Worm (Caenorhabditis elegans) whole organism, L4/young adult: Measurements from ENCODE around the gene rpb-4.

ENCODE experiments used
- W03F9.2 ChIP-seq: fragments of 150-350 bp; optimal IDR thresholded peaks from 2 replicates; lab custom pipeline; 2014; ENCODE audit warnings: missing biosample characterization, missing genetic modification characterization
- dao-5 ChIP-seq: sonication (generic microtip); optimal IDR thresholded peaks from 2 replicates; lab custom pipeline; 2016; ENCODE audit warnings: missing genotype, missing genetic modification characterization, moderate library complexity, missing compliant biosample characterization
- him-1 ChIP-seq: sonication (generic microtip); optimal IDR thresholded peaks from 2 replicates; lab custom pipeline; 2016; ENCODE audit warnings: missing genotype, missing genetic modification reagents, missing genetic modification characterization, missing compliant biosample characterization

Gene rpb-4

DNA sequence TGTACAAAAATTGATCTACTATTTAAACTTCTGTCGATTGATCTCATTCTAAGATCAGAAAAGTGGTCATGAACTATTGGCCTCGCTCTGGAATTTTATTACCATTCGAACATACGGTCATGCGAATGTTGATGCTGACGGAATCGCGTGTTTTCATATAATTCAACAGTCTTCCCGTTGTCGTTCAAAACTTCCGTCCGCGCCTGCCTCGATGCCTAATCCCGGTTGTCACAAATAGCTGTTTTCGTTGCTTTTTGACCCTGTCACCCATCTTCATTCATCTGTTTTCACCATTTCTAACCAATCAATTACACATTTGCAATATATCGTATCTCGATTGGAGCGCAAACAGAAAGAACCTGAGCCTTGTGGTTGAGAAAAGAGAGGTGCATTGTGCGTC, 19.1 kb downstream of the rpb-4 start:
- TF ChIP-seq him-1 = no peak
- TF ChIP-seq dao-5 = no peak
- TF ChIP-seq W03F9.2 (tag; lab: Kevin White, UChicago) = no peak

DNA sequence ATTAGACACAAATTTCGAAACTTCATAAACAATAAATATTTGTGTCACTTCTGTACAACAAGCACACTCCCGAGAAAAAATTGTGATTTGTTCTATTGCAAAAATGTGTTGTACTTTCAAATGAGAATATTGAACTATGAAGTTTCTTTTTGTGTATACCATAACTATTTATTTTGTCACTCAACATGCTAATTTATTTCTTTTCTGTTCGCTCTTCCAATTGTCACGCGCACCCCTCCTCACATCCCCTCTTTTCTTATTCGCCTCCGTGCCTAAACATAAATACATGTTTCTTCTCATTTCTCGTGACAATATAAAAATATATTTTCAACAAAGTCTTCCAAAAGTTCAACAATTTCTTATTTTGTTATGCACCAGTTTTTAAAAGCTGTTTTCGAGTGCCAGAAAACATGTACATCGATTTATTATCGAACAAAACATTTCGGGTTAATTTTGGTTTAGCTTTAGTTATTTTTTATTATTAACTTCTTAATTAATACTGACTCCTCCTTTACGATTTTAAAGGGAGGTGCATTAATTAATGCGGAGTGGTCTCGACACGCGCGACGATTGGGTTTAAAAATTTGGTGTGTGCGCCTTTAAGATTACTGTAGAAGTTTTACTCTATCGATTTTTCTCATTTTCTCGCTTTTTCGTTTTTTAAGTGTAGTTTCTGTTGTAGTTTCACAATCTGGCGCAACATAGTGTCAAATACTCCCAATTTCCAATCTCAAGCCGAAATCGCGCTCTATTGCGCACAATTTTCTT, 19.8 kb downstream of the rpb-4 start:
- TF ChIP-seq W03F9.2 (tag; lab: Kevin White, UChicago) (peak; percentile 10), dao-5 (no peak), him-1 (no peak)

DNA sequence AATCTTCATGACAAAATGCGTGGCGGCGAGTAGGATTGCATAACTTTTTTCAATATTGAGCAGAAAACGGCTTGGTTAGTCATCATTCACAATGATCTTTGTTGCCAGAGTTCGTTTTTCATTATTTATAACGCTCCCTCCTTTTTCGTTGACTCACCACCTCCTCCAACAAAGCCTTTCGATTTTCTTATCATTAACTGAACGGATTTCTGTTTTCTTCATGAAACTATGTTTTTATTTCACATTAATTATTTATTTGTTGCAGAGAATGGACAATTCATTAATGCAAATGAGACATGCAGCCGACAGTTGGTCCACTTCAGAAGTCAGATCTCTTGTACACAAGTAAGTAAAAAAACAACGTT, 20.4 kb downstream of the rpb-4 start, which contains the start of gene bath-44:
Gene bath-44 (plus strand): TSS at position 266 of the 365 bp plus-strand sequence.
- no peak for TF ChIP-seq W03F9.2 (tag; lab: Kevin White, UChicago)
- no peak for TF ChIP-seq dao-5

DNA sequence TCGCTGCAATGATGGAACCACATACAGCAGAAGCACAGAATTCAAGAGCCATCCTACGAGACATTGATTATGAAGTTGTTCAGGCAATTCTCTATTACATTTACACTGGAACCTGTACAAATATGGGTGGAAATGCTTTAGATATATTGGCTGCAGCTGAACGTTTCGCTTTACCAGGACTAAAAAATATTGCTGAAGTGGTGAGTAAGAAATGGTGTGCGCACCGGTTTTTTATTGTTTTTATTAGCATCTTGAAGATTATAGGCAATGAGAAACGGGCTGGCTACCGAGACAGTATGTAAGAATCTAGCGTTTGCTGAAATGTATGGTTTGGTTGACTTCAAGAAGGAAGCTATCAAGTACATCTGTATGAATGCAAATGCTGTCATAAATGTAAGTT, 21.8 kb downstream of the rpb-4 start:
- TF ChIP-seq dao-5 (no peak), him-1 (no peak), W03F9.2 (tag; lab: Kevin White, UChicago) (no peak)

DNA sequence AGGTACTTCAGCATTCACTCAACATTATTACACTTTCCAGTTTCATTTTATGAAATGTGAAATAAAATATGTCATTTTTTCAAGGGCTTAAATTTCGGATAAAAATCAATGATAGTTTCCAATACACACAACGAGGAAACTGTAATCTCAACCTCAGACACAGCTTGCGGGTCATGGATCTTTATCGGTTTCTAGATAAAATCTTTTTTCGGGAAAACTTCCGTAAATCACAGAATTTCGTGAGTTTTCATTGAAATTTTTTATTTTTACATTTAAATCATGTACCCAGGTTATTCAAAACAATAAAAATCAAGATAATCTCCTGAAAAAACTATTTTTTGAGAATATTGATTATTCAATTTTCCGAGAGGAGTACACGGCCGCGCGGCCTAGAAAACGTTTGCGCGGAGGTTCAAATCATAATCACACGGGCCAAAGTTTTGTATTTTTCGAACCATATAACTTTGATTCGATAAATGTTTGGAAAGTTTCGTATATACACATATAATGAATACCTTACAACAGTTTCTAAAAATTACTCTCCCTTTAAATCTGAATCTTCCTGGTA, 23.1 kb downstream of the rpb-4 start:
- TF ChIP-seq dao-5 (no peak), him-1 (peak; percentile 9), W03F9.2 (tag; lab: Kevin White, UChicago) (no peak)

DNA sequence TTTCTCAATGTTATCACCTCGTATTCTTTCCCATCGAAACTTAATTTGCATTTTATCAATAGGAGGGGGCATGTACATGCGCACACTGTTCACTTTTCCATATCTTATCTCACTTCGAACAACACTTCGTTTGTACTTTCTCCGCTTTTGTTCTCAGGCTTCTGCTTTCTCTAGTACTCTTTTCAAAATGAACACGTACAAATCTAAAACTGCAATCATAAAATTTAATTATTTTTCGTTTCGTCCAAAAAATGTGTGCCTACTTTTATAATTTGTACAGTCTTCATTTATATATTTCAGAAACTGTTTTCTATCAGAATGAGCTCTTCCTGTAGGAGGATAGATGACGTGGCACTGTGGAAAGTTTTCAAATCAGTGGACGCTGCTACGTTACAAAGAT, 24.4 kb downstream of the rpb-4 start, which contains the start of gene C07D10.1:
Gene C07D10.1 (plus strand): TSS at position 301 of the 400 bp plus-strand sequence.
- TF ChIP-seq dao-5 = no peak
- no peak for TF ChIP-seq W03F9.2 (tag; lab: Kevin White, UChicago)
- TF ChIP-seq him-1 = no peak

DNA sequence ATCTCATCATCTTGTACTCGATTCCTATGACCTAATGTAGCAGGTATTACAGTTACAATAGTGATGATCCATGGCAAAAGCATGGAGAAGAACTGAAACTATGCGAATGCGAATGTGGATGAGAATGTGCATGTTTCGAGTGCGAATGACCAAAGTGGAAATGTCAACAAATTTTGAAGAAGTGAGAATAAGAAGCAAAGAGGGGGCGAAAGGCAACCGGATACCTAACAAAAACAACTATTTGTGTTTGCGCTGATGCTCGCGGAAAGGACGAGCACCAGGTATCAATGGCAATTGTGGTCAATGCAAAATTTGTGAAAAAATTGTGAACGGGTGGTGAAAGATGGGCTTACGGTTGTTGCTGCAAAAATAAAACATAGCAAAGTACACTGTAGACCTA, 28.3 kb downstream of the rpb-4 start, which contains the start of gene nas-7:
Gene nas-7 (minus strand): TSS at position 101 of the 400 bp plus-strand sequence.
- TF ChIP-seq W03F9.2 (tag; lab: Kevin White, UChicago) = no peak
- no peak for TF ChIP-seq him-1
- TF ChIP-seq dao-5 = no peak

DNA sequence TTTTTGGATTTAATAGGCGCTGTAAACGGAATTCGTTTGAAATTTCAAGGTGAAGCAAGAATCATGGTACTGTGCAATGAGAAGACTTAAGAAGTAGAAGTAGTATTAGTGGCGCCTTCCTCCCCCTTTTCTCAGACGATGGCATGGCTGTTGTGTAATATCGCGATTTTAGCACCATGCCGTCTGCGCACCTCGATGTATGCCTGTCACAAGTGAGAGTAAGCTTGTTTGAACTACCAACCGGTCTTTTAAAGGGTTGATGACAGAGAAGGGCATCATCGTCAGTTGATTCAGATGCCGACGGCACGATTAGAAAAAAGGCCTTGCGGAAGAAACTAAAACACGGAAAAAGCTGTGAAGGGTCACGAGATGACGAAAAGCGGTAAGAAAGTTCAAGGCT, 29.7 kb downstream of the rpb-4 start:
- TF ChIP-seq him-1 (no peak), dao-5 (no peak), W03F9.2 (tag; lab: Kevin White, UChicago) (no peak)

DNA sequence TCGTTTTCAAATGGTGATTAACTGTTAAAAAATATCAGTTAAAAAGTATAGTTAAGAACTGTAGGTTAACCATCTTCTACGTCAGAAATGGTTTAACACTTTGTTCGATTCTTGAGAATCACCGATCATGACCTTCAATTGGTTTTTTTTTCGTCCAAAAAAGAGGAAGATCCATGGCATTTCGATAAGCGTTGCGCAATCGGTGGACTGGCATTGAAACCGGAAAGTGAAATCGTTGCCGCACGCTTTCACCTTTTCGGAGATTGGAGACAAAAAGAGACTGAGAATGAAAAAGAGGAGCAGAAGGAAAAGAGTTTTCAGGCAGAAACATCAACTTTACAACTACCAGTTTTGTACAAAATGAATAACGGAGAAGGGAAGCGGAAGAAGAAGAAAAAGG, 31.0 kb downstream of the rpb-4 start:
- TF ChIP-seq W03F9.2 (tag; lab: Kevin White, UChicago) (no peak), dao-5 (no peak), him-1 (no peak)

DNA sequence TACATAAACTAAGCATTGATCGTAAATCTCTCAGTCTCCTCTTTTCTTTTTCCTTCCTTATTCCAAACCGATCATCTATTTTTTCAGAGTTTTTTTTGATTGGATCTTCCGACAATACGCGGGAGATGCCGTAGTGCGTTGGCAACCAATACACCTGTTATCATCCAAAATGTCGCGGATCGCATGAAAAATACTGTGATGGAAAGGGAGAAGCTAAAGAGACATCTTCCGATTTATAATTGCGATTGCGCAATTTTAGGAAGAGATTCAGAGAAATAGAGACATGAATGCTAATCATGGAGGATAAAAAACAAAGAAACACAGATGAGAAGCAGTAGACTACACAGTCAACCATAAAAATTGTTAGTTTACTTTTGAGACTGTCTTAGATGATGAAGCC, 32.1 kb downstream of the rpb-4 start:
- no peak for TF ChIP-seq dao-5
- TF ChIP-seq W03F9.2 (tag; lab: Kevin White, UChicago) = no peak
- no peak for TF ChIP-seq him-1

DNA sequence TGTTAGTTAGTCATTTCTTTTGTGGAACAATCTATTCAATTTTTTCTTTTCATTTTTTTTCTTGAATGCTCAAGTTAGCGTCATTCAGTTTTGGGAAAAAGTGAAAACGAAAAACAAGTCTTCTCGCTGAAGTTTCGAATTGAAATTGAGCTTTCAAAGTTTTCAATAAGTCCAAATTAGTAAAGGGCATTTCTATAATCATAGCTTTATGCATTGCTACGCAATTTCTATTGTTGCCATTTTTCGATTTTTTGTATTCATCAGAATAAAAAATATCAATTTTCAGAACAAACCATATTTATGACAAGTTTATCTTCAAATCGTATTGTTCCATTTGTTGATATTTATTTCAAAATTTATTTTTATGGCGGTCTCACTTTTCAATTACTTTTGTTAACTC, 33.9 kb downstream of the rpb-4 start, which contains the start of gene srd-55:
Gene srd-55 (plus strand): TSS at position 301 of the 400 bp plus-strand sequence.
- no peak for TF ChIP-seq W03F9.2 (tag; lab: Kevin White, UChicago)

DNA sequence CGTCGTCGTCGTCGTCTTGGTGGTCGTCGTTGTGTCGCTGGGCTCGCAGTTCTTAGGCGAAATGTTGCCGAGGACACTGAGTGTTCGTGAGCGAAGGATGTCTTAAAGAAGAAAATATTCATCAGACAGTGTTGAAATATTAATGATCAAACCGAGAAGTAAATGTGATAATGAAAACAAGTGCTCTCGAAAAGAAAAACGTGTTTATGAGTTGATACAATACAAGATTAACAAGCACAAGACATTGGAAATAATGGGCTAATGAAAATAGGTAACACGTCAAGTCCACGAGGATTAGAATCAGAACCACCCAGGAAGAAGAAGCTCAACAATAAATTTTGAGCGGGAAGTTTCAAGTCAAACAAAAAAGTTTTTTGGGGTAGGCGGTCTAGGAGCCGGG, 37.6 kb downstream of the rpb-4 start, which contains the start of gene K02A2.5:
Gene K02A2.5 (minus strand): TSS at position 101 of the 400 bp plus-strand sequence.
- no peak for TF ChIP-seq W03F9.2 (tag; lab: Kevin White, UChicago)
- TF ChIP-seq him-1 = no peak
- no peak for TF ChIP-seq dao-5

DNA sequence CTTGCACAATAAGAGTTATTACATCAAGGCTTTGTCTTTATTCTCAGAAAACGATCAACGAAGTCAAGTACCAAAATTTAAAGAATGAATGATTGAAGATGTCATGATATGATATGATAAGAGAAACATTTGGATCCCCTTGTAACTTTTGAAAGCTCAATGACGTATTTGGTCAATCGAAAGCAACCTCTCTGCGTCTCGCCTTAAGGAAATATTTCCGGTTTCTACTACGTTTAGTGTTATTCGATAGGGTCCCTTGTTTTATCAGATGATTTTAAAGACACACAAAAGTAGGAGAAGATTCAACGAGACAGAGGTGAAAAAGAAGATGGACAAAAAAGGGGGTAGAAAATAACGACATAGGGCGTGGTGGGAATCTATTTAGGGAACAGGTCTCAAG, 39.0 kb downstream of the rpb-4 start:
- TF ChIP-seq dao-5 (no peak), W03F9.2 (tag; lab: Kevin White, UChicago) (no peak), him-1 (no peak)

DNA sequence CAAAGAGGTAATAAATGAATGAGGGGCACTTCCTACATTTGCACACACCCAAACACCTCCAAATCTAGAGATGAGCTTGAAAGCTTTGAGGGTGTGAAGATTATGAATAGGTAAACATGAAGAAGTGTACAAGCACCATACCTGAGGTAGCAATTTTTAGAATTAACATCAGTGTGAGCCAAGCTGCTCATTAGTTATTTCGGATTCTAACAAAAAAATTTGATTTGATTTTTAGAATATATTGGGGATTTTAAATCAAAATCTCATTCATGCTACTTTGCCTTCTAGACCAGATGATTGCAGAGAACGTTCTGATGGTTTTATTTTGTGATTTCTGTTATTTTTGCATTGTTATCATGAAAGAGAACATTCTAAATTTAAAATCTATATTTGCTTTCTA, 39.5 kb downstream of the rpb-4 start:
- TF ChIP-seq him-1 = no peak
- no peak for TF ChIP-seq dao-5
- no peak for TF ChIP-seq W03F9.2 (tag; lab: Kevin White, UChicago)

DNA sequence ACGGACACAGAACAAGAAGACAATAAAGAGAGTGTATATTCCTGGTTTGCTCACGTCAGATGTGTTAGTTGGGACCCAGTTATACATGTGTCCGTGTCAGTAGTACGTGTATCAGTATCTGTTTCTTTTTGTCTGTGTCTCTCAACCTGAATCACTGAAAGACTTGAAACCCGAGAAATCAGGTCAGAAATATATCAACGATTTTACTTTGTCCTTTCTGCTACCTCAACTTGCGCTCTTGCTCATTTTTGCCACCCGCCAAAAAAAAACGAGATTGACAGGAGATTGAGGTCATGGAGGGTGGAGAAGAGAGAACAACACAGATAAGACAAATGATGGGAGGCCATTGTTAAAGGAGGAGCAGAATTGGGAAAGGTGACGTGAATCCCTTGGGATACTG, 45.3 kb downstream of the rpb-4 start:
- TF ChIP-seq dao-5 = no peak
- TF ChIP-seq W03F9.2 (tag; lab: Kevin White, UChicago) = no peak
- no peak for TF ChIP-seq him-1
